Fruit fly (Drosophila melanogaster): ENCODE measurements around the gene CG4281.

- TF ChIP-seq psq (optimal IDR thresholded peaks at IDR 0.05) (no peak), insv (optimal IDR thresholded peaks at IDR 0.05) (no peak), Myc (optimal IDR thresholded peaks at IDR 0.05) (no peak), ttk (optimal IDR thresholded peaks at IDR 0.05) (no peak), h (optimal IDR thresholded peaks at IDR 0.05) (no peak), Sin3A (optimal IDR thresholded peaks at IDR 0.05) (no peak)
Observed at dm6 chrX:2104365-2104764, 39.4 kb upstream of the CG4281 start.
